Worm (Caenorhabditis elegans): ENCODE measurements around the gene Y75B8A.31.

DNA sequence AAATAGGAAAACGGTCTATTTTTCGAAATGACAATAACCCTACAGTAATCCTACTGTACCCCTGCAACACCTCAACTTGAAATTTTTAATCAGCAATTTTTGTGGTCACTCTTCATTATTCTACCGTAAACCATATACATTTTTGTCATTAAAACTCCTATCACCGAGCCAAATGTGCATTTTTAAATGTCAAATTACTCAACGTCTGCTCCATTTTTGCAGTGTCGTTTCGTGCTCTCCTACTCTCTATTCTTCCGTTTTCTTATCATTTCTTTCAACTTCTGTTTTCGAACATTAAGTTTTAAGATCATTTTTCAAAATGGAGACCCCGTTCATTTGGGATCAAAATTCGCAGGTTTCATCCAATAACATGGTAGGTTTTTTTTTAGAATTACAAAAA is 44.0 kb upstream of the Y75B8A.31 start, which contains the start of gene pqn-92:
- TF ChIP-seq nhr-11 (tag; optimal IDR thresholded peaks at IDR 0.05) (no peak), lin-11 (tag; optimal IDR thresholded peaks at IDR 0.05) (no peak), tbx-2 (tag; optimal IDR thresholded peaks at IDR 0.05) (no peak), ceh-19 (GFP tag; optimal IDR thresholded peaks at IDR 0.05) (no peak), elt-2 (tag; optimal IDR thresholded peaks at IDR 0.05) (no peak), madf-2 (tag; optimal IDR thresholded peaks at IDR 0.05) (no peak), ref-2 (tag; optimal IDR thresholded peaks at IDR 0.05) (no peak), ceh-14 (tag; optimal IDR thresholded peaks at IDR 0.05) (no peak), T23F11.4 (GFP tag; optimal IDR thresholded peaks at IDR 0.05) (no peak)
